Fruit fly (Drosophila melanogaster) whole organism, larva: Measurements from ENCODE around the gene CG12594.

ENCODE experiments used
- noc ChIP-seq: fragments of 200-800 bp; sonication (Bioruptor generic); optimal IDR thresholded peaks from 3 replicates; lab custom pipeline; 2019; ENCODE audit warnings: missing biosample characterization, mild to moderate bottlenecking, missing genetic modification characterization, moderate library complexity

CG12594 gene

DNA sequence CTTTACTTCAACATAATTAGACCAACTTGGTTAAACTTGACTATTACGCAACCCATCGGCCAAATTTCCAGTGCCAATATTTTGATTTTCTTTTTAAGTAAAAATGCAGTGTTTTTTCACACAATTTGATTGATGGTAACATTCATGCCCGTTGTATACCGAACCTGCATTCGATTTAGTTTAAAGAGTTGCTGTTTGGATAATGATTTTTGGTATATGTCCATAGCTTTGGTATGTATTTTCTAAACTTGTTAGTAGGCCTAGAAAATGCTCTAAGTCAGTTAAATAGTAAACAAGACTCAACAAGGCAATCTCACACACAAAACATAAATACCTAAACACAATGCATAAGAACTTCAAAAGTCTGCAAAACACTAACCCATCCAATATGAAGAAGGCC is 17.8 kb upstream of the CG12594 start, which contains the start of gene I-t:
Gene I-t, plus strand, starts transcription at position 301 of the 400 bp plus-strand sequence.
- TF ChIP-seq noc (tag; lab: Kevin White, UChicago): no peak

DNA sequence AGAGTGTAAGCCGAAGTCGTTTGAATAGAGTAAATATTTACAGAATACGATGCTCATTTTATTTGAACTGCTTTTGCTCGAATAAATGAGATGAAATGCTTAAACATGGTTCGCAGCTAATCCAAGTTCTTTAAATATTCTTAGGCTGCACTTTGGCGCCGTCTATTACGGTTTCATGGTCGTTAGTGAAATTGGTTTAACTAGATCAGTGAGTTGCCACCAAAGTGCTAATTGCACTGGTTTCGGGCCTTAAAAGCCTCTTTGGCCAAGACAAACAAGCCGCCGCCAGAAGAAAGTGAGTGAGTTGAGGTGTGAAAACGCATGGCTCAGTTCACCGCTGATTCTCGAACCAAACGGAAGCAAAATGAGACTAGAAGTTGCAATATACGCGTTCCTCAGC is 10.2 kb upstream of the CG12594 start, which contains the start of gene CG14720:
Gene CG14720, plus strand, starts transcription at position 301 of the 400 bp plus-strand sequence.
- TF ChIP-seq noc (tag; lab: Kevin White, UChicago): no peak

DNA sequence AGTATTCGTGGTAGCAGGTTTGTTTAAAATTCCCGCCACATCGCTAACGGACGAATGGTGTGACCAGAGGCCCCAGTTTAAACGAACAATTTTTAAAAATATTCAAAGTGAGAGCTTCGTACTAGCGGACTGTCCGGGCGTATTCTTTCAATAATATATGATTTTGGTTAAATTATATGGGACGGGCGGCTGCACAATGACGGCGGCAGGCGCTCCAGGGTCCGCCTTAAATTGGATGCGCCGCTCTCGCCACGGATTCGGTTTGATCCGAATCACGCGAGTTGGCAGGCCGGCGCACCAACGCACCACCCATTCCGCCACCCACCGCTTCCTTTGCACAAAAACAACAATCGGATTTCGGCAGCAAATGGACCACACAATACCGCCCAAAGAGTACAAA is 13.8 kb downstream of the CG12594 start, which contains the start of gene CG14721:
Gene CG14721, plus strand, starts transcription at position 111 of the 400 bp plus-strand sequence.
- no peak for TF ChIP-seq noc (tag; lab: Kevin White, UChicago)

DNA sequence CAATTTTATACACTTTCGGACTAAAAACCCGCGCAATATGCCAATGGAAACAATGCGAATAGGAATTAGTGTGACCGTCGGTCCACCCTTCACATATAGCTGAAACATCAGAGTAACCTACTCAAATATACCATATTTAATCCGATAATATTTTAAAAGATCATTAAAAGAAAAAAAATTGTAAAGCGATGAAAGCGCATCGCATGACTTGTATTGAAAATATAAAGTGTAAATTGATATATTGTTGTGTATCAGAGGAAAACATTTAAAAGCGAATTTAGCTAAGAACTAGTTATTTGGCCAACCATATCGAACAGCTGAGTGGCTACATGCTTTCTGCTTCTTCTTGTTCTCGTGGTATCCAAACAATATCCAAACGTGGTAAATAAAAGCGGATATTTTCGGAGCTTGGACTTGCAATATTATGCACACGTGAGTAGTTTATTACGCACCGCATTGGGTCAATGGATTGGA is 20.2 kb downstream of the CG12594 start, which contains the start of the genes Blm and CG14722:
Gene Blm, minus strand, starts transcription at position 54 of the 474 bp plus-strand sequence.
Gene CG14722, plus strand, starts transcription at position 161 of the 474 bp plus-strand sequence.
- no peak for TF ChIP-seq noc (tag; lab: Kevin White, UChicago)

DNA sequence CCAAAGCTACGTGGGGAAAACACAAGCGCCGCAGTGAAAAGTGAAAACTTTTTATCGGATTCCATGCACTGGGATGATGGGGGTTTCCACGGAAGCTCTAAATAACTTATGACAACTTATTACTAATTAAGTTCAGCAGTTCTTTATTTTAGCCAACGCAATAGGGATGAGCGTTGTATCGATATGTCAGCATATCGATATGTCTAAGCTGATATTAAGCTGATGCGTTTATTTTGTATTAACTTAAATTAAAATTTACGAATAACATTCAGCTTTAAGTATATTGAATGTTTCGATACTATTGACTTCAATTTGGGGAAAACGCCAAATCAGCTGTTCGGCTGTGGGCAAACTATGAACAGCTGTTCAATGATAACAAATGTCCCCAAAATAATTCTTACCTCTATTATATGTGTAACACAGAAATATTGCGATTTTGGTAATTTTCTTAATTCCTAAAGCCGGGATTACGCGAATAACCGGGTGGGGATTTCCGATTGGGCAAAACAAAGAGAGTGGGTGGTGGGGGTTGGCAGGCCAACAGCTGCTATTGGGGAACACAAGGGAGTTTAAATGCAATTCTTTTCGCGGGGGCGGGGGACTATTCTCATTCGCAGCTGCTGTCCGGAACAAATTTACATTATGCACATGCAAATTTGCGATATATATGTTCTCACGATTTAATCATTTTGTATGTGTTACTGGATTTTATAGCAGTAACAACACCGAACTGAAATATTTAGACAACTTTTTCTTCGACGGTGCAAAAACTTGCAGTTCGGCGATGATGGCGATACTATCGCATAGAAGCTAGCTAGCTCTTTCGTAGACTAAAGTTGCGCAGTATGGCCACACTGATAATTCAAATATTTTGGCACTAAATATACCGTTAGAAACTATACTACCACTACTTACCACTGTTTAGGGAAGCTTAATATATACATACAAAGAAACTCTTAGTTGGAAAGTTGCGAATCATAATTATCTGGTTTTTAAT is 28.1 kb downstream of the CG12594 start, which contains the start of gene CG6923:
Gene CG6923, minus strand, starts transcription at position 733 of the 997 bp plus-strand sequence.
- TF ChIP-seq noc (tag; lab: Kevin White, UChicago): no peak

DNA sequence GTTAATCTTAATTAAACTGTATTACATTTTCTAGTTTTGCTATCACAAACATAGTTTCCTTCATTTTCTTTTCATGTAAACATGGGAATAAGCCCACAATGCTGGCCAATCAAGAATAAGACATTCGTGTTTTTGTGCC is 28.6 kb downstream of the CG12594 start, which contains the start of gene CG43062:
Gene CG43062, plus strand, starts transcription at position 40 of the 139 bp plus-strand sequence.
- no peak for TF ChIP-seq noc (tag; lab: Kevin White, UChicago)

DNA sequence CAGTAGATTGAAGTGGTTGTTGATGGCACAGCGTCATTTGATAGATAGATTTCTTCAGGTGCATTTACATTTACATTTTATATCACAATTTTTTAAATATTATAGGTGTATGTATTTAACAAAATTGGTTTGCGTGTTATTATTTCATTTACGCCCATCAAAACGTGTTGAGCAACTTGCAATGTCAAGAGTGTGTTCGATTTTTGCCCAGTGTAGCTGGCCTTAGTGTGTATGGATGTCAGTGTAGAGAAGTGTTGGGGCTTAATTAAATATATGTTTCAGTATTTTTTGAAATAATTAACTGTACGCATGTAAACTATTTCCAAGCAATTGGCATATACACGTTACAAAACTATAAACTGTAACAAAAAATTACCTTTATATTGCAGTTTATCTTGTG is 30.2 kb downstream of the CG12594 start:
- no peak for TF ChIP-seq noc (tag; lab: Kevin White, UChicago)

DNA sequence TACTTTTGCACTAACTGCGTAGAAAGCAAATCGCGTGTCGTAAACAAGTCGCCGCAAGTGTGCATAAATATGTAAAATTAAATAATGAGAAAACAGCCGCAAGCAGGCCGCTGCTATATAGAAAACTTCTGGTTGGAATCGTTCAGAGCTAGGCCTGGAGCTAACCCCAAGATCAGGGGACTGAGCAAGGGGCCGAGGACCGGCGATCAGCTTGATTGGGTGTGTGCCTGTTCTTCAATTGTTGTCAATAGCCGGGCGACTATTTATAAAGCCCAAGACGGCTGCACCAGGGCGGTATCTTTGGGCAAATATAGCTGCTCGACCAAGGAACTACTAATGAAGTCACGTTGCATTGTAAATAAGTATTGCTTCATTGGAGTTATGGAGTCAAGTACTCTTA is 35.2 kb downstream of the CG12594 start:
- no peak for TF ChIP-seq noc (tag; lab: Kevin White, UChicago)

DNA sequence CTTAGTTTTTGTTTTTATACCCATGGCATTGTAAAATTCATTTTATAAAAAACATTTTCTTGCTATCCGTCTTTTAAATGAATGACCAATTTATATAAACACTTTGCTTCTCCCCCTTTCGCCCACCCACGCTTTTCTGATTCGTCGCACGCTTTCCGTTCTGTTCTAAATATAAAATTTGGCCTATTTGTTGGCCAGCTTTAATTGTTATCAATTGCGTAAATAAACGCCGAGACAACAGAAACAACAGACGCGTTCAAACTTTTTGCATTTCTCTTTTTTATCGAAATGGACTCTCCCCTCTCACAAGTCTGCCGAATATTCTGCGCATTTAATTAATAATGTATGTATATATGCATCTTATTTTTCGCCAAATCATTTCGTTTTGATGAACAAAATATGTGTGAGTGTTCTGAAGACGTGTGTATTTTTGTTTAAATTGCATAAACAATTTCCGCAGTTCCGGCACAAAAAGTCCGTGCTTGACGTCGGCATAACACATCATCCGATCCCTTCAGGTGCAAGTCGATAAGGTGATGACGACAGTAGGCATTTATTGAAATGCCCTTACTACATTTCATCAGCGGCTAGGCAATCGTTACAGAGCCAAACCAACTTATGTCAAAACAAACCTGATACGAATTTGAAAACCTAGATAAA is 35.8 kb downstream of the CG12594 start:
- no peak for TF ChIP-seq noc (tag; lab: Kevin White, UChicago)

DNA sequence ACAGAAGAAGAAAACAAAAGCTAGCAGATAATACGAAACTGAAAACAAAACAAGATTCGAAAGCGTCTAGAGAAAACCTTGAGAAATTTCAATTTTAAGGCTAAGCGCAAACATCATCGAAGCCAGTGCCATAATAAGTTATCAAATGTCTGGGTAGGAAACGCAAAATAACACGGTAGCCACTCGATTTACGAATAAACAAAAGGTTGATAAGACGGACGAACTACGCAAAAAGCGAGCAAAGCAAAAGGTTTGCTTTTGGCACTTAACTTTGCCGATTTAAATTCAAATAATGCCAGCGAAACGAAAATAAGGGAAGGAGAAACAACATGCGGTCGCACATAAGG is 36.6 kb downstream of the CG12594 start:
- TF ChIP-seq noc (tag; lab: Kevin White, UChicago): no peak

DNA sequence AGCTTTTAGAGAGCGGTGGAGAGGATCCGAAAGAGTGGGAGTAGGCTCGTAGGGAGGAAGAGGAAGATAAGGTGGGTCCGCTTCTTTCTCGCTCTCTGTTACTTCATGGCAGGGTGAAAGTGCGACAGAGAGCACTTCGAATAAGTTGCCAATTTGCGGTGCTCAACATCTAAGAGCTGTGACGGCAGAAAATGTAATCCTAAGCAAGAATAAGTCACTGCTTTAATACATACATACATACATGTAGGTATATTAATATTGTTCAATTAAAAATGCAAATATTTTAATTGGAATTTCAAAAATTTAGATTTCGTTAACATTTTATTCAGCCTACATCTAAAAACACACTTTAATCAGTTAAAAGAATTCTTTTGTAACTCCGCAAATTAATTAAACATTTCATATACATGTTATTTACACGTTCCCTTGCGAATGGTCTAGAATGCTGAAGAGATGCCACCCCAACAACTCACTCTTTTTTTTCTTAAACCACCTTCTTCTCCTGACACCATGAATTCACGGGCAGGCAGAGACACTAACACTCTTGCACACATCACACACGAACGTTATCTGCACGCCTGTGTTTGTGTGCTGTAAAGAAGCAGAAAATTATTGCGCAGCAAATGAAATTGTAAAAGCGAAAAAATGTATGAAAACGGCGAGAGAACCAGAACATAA is 37.1 kb downstream of the CG12594 start:
- TF ChIP-seq noc (tag; lab: Kevin White, UChicago): peak; percentile 40

DNA sequence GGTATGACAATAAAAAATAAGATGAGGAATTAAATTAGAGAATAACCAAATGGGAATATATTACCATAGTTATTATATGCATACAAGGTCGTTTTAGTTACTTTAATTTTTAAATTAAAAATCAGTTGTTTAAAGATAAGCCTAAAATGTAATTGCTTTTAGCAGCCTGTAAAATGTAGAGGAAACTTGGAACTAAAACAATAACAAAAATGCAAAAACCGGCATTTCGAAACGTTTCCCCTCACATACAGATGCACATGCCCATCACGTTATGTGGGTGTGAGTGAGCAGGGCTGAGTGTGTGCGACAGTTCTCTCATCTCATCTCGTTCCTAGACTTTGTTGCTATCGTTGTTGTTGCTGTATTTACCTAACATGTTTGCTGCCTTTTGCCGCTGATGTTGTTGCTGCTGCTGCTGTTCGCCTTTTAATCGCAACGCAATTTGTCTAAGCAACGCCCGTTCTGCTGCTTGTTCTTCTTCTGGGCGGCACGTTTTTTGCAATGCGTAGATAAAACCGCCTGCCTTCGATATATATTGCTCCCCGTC is 37.7 kb downstream of the CG12594 start:
- no peak for TF ChIP-seq noc (tag; lab: Kevin White, UChicago)

DNA sequence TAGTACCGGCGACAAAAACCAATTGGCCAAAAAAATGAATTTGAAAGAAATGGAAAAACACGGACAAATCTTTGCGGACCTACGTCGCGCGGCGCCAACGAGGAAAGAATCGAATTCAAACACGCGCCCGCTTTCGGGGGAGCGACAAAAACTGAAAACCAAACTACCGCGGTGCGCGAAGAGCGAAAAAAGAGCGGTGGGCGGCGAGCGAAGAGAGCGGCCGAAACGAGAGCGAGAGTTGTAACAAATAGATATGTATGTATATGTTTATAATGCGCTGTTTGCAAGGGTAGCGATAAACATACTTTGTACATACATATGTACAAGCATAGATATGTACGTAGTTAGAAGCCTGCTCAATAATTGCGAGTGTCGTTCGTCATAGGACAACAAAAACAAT is 38.4 kb downstream of the CG12594 start:
- no peak for TF ChIP-seq noc (tag; lab: Kevin White, UChicago)

DNA sequence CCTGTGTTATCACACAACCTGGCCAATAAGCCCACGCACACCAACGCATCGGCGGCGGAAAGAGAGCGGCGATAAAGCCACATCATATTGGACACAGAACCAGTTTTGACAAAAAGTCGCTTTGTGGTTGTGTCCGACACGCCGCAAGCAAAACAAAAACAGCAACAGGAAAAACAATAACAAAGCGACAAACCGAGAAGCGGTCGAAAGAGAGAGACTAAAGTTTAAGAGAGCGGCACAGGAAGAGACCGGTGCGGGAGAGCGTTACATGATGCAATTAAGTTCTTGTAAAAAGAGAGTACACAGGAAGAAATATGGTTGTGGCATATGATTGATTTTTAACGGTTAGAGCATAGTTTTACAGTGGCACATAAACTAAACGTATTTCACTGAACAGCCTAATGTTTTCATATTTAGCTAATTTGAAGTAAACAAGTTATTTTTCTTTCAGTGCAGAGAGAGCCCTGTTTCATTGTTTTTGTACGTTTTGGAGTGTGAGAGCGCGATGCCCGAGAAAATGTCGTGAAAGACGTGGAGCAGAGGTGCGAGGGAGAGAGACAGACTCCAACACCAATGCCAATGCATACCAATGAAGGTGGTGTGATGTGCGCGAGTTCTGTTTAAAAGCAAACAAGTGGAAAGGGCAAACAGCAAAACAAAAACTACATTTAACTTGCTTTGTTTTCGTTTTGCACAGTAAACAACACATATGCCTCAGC is 39.3 kb downstream of the CG12594 start:
- TF ChIP-seq noc (tag; lab: Kevin White, UChicago): peak; percentile 99

DNA sequence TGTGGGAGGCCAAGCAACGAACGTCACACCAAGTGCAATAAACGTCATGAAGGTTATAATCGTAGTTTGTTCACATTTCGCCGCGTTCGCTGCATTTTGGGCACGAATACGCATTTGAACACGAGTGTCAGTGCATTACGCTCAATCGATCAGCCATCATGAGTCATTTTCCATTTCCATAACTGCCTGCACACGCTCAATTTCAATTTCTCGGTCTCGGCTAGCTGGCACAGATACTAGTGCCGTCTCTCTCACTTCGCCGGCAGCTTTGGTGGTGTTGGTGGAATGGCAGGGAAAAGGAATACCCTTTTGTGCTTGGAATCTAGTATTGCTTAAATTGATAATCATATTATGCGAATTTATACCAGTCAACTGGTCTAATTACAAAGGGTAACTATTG is 40.2 kb downstream of the CG12594 start:
- TF ChIP-seq noc (tag; lab: Kevin White, UChicago): no peak
